Fruit fly (Drosophila melanogaster): ENCODE measurements around the gene CG13460.

DNA sequence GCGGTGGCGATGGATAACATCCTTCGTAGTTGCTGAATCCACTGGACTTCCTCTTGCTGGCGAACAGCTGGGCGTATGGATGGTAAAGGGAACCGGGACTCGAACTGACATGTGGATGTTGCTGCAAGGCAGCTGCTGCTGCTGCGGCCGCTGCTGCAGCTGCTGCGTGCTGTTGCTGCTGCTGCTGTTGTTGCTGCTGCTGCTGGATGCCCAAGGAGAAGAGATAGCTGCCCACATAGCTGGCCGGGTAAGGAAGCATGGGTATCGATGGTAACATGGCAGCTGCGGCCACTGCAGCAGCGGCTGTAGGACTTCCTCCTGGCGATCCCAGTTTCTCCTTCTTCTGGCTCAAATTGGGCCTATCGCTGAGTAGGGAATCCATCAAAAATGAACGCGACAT lies 18.0 kb downstream of the CG13460 start:
- TF ChIP-seq rn (GFP tag; IDR thresholded peaks at IDR 0.05) (no peak), CG17806 (tag; optimal IDR thresholded peaks at IDR 0.05) (no peak), Pif1B (GFP tag; optimal IDR thresholded peaks at IDR 0.05) (no peak), CG9948 (tag; optimal IDR thresholded peaks at IDR 0.05) (no peak), CG4496 (GFP tag; IDR thresholded peaks at IDR 0.05) (no peak), CG8301 (tag; optimal IDR thresholded peaks at IDR 0.05) (no peak)

All from whole organism, pupa.